Fruit fly (Drosophila melanogaster) whole organism, embryonic: ENCODE data around the gene CG17105.
A peak's percentile ranks its signal among the peaks of the same experiment; 100 is the strongest.

Experiments used
- ATbp ChIP-seq: fragments of 200-800 bp; sonication (Bioruptor generic); optimal IDR thresholded peaks from 2 replicates; lab custom pipeline; 2017; ENCODE audit warnings: missing biosample characterization, mild to moderate bottlenecking, missing genetic modification characterization, missing genetic modification reagents
- Asciz ChIP-seq: fragments of 200-800 bp; sonication (Bioruptor generic); optimal IDR thresholded peaks from 2 replicates; lab custom pipeline; 2017; ENCODE audit warnings: missing biosample characterization, mild to moderate bottlenecking, missing genetic modification characterization, missing genetic modification reagents
- Awh ChIP-seq: fragments of 200-800 bp; sonication (Bioruptor generic); IDR thresholded peaks from 2 replicates; pipeline ENCODE4, ENCODE4 v1.3.6; 2022; ENCODE audit warnings: missing biosample characterization, missing genetic modification characterization
- CG10462 ChIP-seq: fragments of 200-800 bp; sonication (Bioruptor generic); optimal IDR thresholded peaks from 2 replicates; lab custom pipeline; 2016; ENCODE audit warnings: missing biosample characterization, missing genetic modification characterization
- CG18262 ChIP-seq: fragments of 200-800 bp; optimal IDR thresholded peaks from 3 replicates; lab custom pipeline; 2019; ENCODE audit warnings: missing biosample characterization, mild to moderate bottlenecking, missing genetic modification characterization, moderate library complexity
- CG30020 ChIP-seq: fragments of 200-800 bp; optimal IDR thresholded peaks from 2 replicates; lab custom pipeline; 2019; ENCODE audit warnings: missing biosample characterization, mild to moderate bottlenecking, missing genetic modification characterization, moderate library complexity
- CG3726 ChIP-seq: fragments of 200-800 bp; sonication (Bioruptor generic); IDR thresholded peaks from 3 replicates; pipeline ENCODE4, ENCODE4 v1.3.6; 2022; ENCODE audit warnings: missing biosample characterization, missing genetic modification characterization
- CG6813 ChIP-seq: fragments of 200-800 bp; sonication (Bioruptor generic); optimal IDR thresholded peaks from 2 replicates; lab custom pipeline; 2017; ENCODE audit warnings: missing biosample characterization, missing genetic modification characterization, mild to moderate bottlenecking, moderate library complexity, missing genetic modification reagents
- CG7556 ChIP-seq: fragments of 200-800 bp; sonication (Bioruptor generic); optimal IDR thresholded peaks from 2 replicates; lab custom pipeline; 2017; ENCODE audit warnings: missing biosample characterization, mild to moderate bottlenecking, missing genetic modification characterization
- CG7928 ChIP-seq: fragments of 200-800 bp; sonication (Bioruptor generic); optimal IDR thresholded peaks from 2 replicates; lab custom pipeline; 2017; ENCODE audit warnings: missing biosample characterization, mild to moderate bottlenecking, missing genetic modification characterization
- CG8388 ChIP-seq: fragments of 200-800 bp; sonication (Bioruptor generic); optimal IDR thresholded peaks from 2 replicates; lab custom pipeline; 2019; ENCODE audit warnings: missing biosample characterization, mild to moderate bottlenecking, missing genetic modification characterization, moderate library complexity
- CoRest ChIP-seq: fragments of 200-800 bp; sonication (Bioruptor generic); optimal IDR thresholded peaks from 3 replicates; lab custom pipeline; 2018; ENCODE audit warnings: missing biosample characterization, mild to moderate bottlenecking, missing genetic modification characterization, moderate library complexity
- ERR ChIP-seq: fragments of 200-800 bp; sonication (Bioruptor generic); optimal IDR thresholded peaks from 2 replicates; lab custom pipeline; 2016; ENCODE audit warnings: missing biosample characterization, missing genetic modification characterization
- Ets97D ChIP-seq: fragments of 200-800 bp; sonication (Bioruptor generic); optimal IDR thresholded peaks from 3 replicates; lab custom pipeline; 2016; ENCODE audit warnings: missing biosample characterization, missing genetic modification characterization
- Lpt ChIP-seq: fragments of >200 bp; optimal IDR thresholded peaks from 2 replicates; lab custom pipeline; 2018; ENCODE audit warnings: missing biosample characterization, missing genetic modification characterization
- Mrtf ChIP-seq: fragments of 200-800 bp; sonication (Bioruptor generic); IDR thresholded peaks from 3 replicates; pipeline ENCODE4 v1.3.6; 2022; ENCODE audit warnings: missing biosample characterization, missing genetic modification characterization
- NC2β ChIP-seq: fragments of 200-800 bp; sonication (Bioruptor generic); optimal IDR thresholded peaks from 2 replicates; lab custom pipeline; 2016; ENCODE audit warnings: missing biosample characterization, missing genetic modification characterization
- Nf-YA ChIP-seq: fragments of 200-800 bp; sonication (Bioruptor generic); IDR thresholded peaks from 2 replicates; pipeline ENCODE4 v1.3.6; 2022; ENCODE audit warnings: missing biosample characterization, missing genetic modification characterization
- Rfx ChIP-seq: fragments of 200-800 bp; sonication (Bioruptor generic); IDR thresholded peaks from 2 replicates; pipeline ENCODE4 v1.3.6; 2022; ENCODE audit warnings: missing biosample characterization, missing genetic modification characterization
- Sry-δ ChIP-seq: fragments of 200-800 bp; sonication (Bioruptor generic); optimal IDR thresholded peaks from 2 replicates; lab custom pipeline; 2016; ENCODE audit warnings: missing biosample characterization, missing genetic modification characterization
- Stat92E ChIP-seq, 3 experiments: fragments of >200 bp in 2 of 3; fragments of 200-800 bp in 1 of 3; sonication (Bioruptor generic) in 1 of 3; optimal IDR thresholded peaks; 2 replicates each; lab custom pipeline; 2017 to 2019; ENCODE audit warnings: missing biosample characterization in 3 of 3, missing genetic modification characterization in 3 of 3, mild to moderate bottlenecking in 1 of 3, moderate library complexity in 1 of 3
- Xbp1 ChIP-seq: fragments of 200-800 bp; sonication (Bioruptor generic); optimal IDR thresholded peaks from 3 replicates; lab custom pipeline; 2016; ENCODE audit warnings: missing biosample characterization, mild to moderate bottlenecking, missing genetic modification characterization
- ab ChIP-seq: fragments of 200-800 bp; sonication (Bioruptor generic); optimal IDR thresholded peaks from 2 replicates; lab custom pipeline; 2016; ENCODE audit warnings: missing biosample characterization, missing genetic modification characterization
- cato ChIP-seq: fragments of 200-800 bp; sonication (Bioruptor generic); optimal IDR thresholded peaks from 2 replicates; lab custom pipeline; 2016; ENCODE audit warnings: missing biosample characterization, missing genetic modification characterization, borderline replicate concordance
- chn ChIP-seq: fragments of 200-800 bp; sonication (Bioruptor generic); optimal IDR thresholded peaks from 2 replicates; lab custom pipeline; 2016; ENCODE audit warnings: missing biosample characterization, missing genetic modification characterization
- dimm ChIP-seq: fragments of 200-800 bp; sonication (Bioruptor generic); IDR thresholded peaks from 2 replicates; pipeline ENCODE4 v1.3.6; 2022; ENCODE audit warnings: missing biosample characterization, missing genetic modification characterization
- eyg ChIP-seq: fragments of 200-800 bp; sonication (Bioruptor generic); optimal IDR thresholded peaks from 3 replicates; lab custom pipeline; 2016; ENCODE audit warnings: missing biosample characterization, missing genetic modification characterization
- fd102C ChIP-seq: fragments of 200-800 bp; sonication (Bioruptor generic); optimal IDR thresholded peaks from 2 replicates; lab custom pipeline; 2018; ENCODE audit warnings: missing biosample characterization, mild to moderate bottlenecking, missing genetic modification characterization, moderate library complexity
- fd64A ChIP-seq: fragments of 200-800 bp; sonication (Bioruptor generic); optimal IDR thresholded peaks from 3 replicates; lab custom pipeline; 2018; ENCODE audit warnings: missing biosample characterization, mild to moderate bottlenecking, missing genetic modification characterization
- grau ChIP-seq: fragments of 200-800 bp; optimal IDR thresholded peaks from 3 replicates; lab custom pipeline; 2019; ENCODE audit warnings: missing biosample characterization, mild to moderate bottlenecking, missing genetic modification characterization, moderate library complexity
- grn ChIP-seq: fragments of 200-800 bp; sonication (Bioruptor generic); optimal IDR thresholded peaks from 3 replicates; lab custom pipeline; 2017; ENCODE audit warnings: missing biosample characterization, missing genetic modification characterization
- gsb ChIP-seq: fragments of 200-800 bp; sonication (Bioruptor generic); IDR thresholded peaks from 2 replicates; pipeline ENCODE4 v1.3.6; 2022; ENCODE audit warnings: missing biosample characterization, missing genetic modification characterization
- her ChIP-seq: fragments of 200-800 bp; sonication (Bioruptor generic); optimal IDR thresholded peaks from 2 replicates; lab custom pipeline; 2016; ENCODE audit warnings: missing biosample characterization, missing genetic modification characterization
- inv ChIP-seq: fragments of 200-800 bp; sonication (Bioruptor generic); IDR thresholded peaks from 2 replicates; pipeline ENCODE4 v1.3.6; 2022; ENCODE audit warnings: missing biosample characterization, missing genetic modification characterization; ENCODE audit not compliant: partially characterized antibody
- kay ChIP-seq: fragments of 200-800 bp; sonication (Bioruptor generic); optimal IDR thresholded peaks from 2 replicates; lab custom pipeline; 2016; ENCODE audit warnings: missing biosample characterization, missing genetic modification characterization
- luna ChIP-seq: fragments of 200-800 bp; sonication (Bioruptor generic); optimal IDR thresholded peaks from 2 replicates; lab custom pipeline; 2016; ENCODE audit warnings: missing biosample characterization, missing genetic modification characterization
- nau ChIP-seq: fragments of 200-800 bp; sonication (Bioruptor generic); optimal IDR thresholded peaks from 3 replicates; lab custom pipeline; 2017; ENCODE audit warnings: missing biosample characterization, mild to moderate bottlenecking, missing genetic modification characterization, missing genetic modification reagents
- nerfin-2 ChIP-seq: fragments of 200-800 bp; sonication (Bioruptor generic); IDR thresholded peaks from 2 replicates; pipeline ENCODE4 v1.3.6; 2022; ENCODE audit warnings: missing biosample characterization, missing genetic modification characterization; ENCODE audit not compliant: partially characterized antibody
- nom ChIP-seq: fragments of 200-800 bp; sonication (Bioruptor generic); optimal IDR thresholded peaks from 2 replicates; lab custom pipeline; 2017; ENCODE audit warnings: missing biosample characterization, missing genetic modification characterization, mild to moderate bottlenecking, moderate library complexity, missing genetic modification reagents
- p53 ChIP-seq: fragments of 200-800 bp; sonication (Bioruptor generic); optimal IDR thresholded peaks from 2 replicates; lab custom pipeline; 2016; ENCODE audit warnings: missing biosample characterization, missing genetic modification characterization
- pan ChIP-seq, 4 experiments: fragments of >200 bp in 3 of 4; fragments of 200-800 bp in 1 of 4; sonication (Bioruptor generic) in 1 of 4; optimal IDR thresholded peaks in 3 of 4; IDR thresholded peaks in 1 of 4; 2 replicates each; pipeline versions ENCODE4 v1.3.6 to Lab custom; 2017 to 2022; ENCODE audit warnings: missing biosample characterization in 2 of 4, missing genetic modification characterization in 2 of 4, mixed read lengths in 1 of 4
- pho ChIP-seq: fragments of 200-800 bp; sonication (Bioruptor generic); optimal IDR thresholded peaks from 2 replicates; lab custom pipeline; 2016; ENCODE audit warnings: missing biosample characterization, missing genetic modification characterization
- pita ChIP-seq: fragments of 200-800 bp; sonication (Bioruptor generic); optimal IDR thresholded peaks from 2 replicates; lab custom pipeline; 2017; ENCODE audit warnings: missing biosample characterization, mild to moderate bottlenecking, missing genetic modification characterization
- pnt ChIP-seq: fragments of 200-800 bp; sonication (Bioruptor generic); optimal IDR thresholded peaks from 3 replicates; lab custom pipeline; 2016; ENCODE audit warnings: missing biosample characterization, missing genetic modification characterization
- ro ChIP-seq: fragments of 200-800 bp; sonication (Bioruptor generic); IDR thresholded peaks from 2 replicates; pipeline ENCODE4 v1.3.6; 2022; ENCODE audit warnings: missing biosample characterization, missing genetic modification characterization
- shn ChIP-seq: fragments of 200-800 bp; sonication (Bioruptor generic); optimal IDR thresholded peaks from 3 replicates; lab custom pipeline; 2016; ENCODE audit warnings: missing biosample characterization, missing genetic modification characterization
- slbo ChIP-seq: fragments of 200-800 bp; sonication (Bioruptor generic); IDR thresholded peaks from 2 replicates; pipeline ENCODE4 v1.3.6; 2022; ENCODE audit warnings: missing biosample characterization, missing genetic modification characterization
- slp2 ChIP-seq: fragments of 200-800 bp; sonication (Bioruptor generic); optimal IDR thresholded peaks from 2 replicates; lab custom pipeline; 2016; ENCODE audit warnings: missing biosample characterization, missing genetic modification characterization
- sna ChIP-seq: fragments of 200-800 bp; sonication (Bioruptor generic); IDR thresholded peaks from 2 replicates; pipeline ENCODE4 v1.3.6; 2022; ENCODE audit warnings: missing biosample characterization, missing genetic modification characterization; ENCODE audit not compliant: partially characterized antibody
- sqz ChIP-seq: fragments of 200-800 bp; sonication (Bioruptor generic); optimal IDR thresholded peaks from 3 replicates; lab custom pipeline; 2018; ENCODE audit warnings: missing biosample characterization, mild to moderate bottlenecking, missing genetic modification characterization
- yki ChIP-seq: fragments of >200 bp; optimal IDR thresholded peaks from 3 replicates; lab custom pipeline; 2018

The CG17105 gene

DNA sequence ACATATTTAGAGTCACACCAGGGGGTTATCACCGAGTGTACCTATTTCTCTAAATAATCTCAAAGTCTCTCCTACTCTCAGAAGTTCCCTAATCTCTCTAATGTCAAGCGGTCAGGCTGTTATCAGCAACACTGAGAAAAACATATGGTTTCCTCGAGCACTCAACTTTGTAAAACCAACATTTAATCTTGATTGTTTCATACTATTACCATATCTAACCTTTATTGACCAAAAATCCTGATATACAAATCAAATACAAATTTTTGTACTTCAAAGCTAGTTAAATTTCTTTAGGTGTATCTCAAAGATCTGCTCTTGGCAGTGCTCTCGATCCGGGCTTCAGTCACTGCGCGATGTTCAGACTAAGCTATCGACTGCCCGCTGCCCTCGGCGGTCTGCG, 22.5 kb downstream of the CG17105 start, which contains the start of gene CG6415 (continued):
- peak; percentile 51 for TF ChIP-seq CG10462 (GFP tag; lab: Kevin White, UChicago)
- peak; percentile 52 for TF ChIP-seq slp2 (GFP tag; lab: Kevin White, UChicago)
- TF ChIP-seq nom (GFP tag; lab: Kevin White, UChicago), result no peak
- TF ChIP-seq cato (GFP tag; lab: Kevin White, UChicago), result peak; percentile 4
- peak; percentile 18 for TF ChIP-seq shn (GFP tag; lab: Kevin White, UChicago)
- TF ChIP-seq NC2β (GFP tag; lab: Kevin White, UChicago), result peak; percentile 48
- no peak for TF ChIP-seq CG30020 (tag; lab: Kevin White, UChicago)
- TF ChIP-seq her (GFP tag; lab: Kevin White, UChicago), result peak; percentile 76
- peak; percentile 86 for TF ChIP-seq slbo (GFP tag; lab: Robert Waterston, UW)
- TF ChIP-seq CoRest (tag; lab: Kevin White, UChicago), result peak; percentile 81
- TF ChIP-seq nerfin-2 (GFP tag; lab: Robert Waterston, UW), result no peak
- TF ChIP-seq CG7928 (GFP tag; lab: Kevin White, UChicago), result no peak
- TF ChIP-seq pho, result peak; percentile 54
- no peak for TF ChIP-seq Stat92E (GFP tag; optimal IDR thresholded peaks at IDR 0.05; lab: Kevin White, UChicago)
- TF ChIP-seq grn (GFP tag; lab: Kevin White, UChicago), result peak; percentile 19
- TF ChIP-seq Xbp1 (GFP tag; lab: Kevin White, UChicago), result peak; percentile 76
- no peak for TF ChIP-seq pan (optimal IDR thresholded peaks at IDR 0.05; lab: Kevin White, UChicago)
- peak in 1 of 2 experiments; percentile 78 for TF ChIP-seq pan (GFP tag; optimal IDR thresholded peaks at IDR 0.05 in 1 of 2, IDR thresholded peaks at IDR 0.05 in 1 of 2)
- no peak for TF ChIP-seq Nf-YA (GFP tag; lab: Robert Waterston, UW)
- peak; percentile 42 for TF ChIP-seq Sry-δ
- TF ChIP-seq sna (GFP tag; lab: Robert Waterston, UW), result no peak
- peak; percentile 11 for TF ChIP-seq kay (GFP tag; lab: Kevin White, UChicago)
- peak; percentile 72 for TF ChIP-seq CG8388 (GFP tag; lab: Kevin White, UChicago)
- TF ChIP-seq p53 (GFP tag; lab: Kevin White, UChicago), result no peak
- TF ChIP-seq eyg (GFP tag; lab: Kevin White, UChicago), result peak; percentile 32
- TF ChIP-seq CG18262 (tag; lab: Kevin White, UChicago), result peak; percentile 81
- TF ChIP-seq Lpt (GFP tag; lab: Kevin White, UChicago), result no peak
- TF ChIP-seq gsb (GFP tag; lab: Robert Waterston, UW), result peak; percentile 42; the same call in 1 of the 2 replicates
- peak; percentile 71 for TF ChIP-seq ATbp (GFP tag; lab: Kevin White, UChicago)
- peak; percentile 81 for TF ChIP-seq grau (tag; lab: Kevin White, UChicago)
- TF ChIP-seq fd64A, result peak; percentile 34
- peak; percentile 31 for TF ChIP-seq nau
- TF ChIP-seq pita, result no peak
- TF ChIP-seq Rfx (GFP tag; lab: Robert Waterston, UW), result peak; percentile 81
- TF ChIP-seq Awh (GFP tag; lab: Robert Waterston, UW), result peak; percentile 76
- no peak for TF ChIP-seq luna (GFP tag; lab: Kevin White, UChicago)
- TF ChIP-seq yki, result no peak
- peak; percentile 32 for TF ChIP-seq pnt (GFP tag; lab: Kevin White, UChicago)
- peak; percentile 52 for TF ChIP-seq chn (GFP tag; lab: Kevin White, UChicago)
- peak; percentile 57; the same call in 2 of the 3 replicates for TF ChIP-seq Mrtf (GFP tag; lab: Robert Waterston, UW)
- TF ChIP-seq fd102C (GFP tag; lab: Kevin White, UChicago), result no peak
- peak; percentile 72 for TF ChIP-seq ERR (GFP tag; lab: Kevin White, UChicago)
- TF ChIP-seq CG7556 (GFP tag; lab: Kevin White, UChicago), result peak; percentile 70
- TF ChIP-seq CG6813 (GFP tag; lab: Kevin White, UChicago), result peak; percentile 59
- TF ChIP-seq inv, result no peak
- TF ChIP-seq Ets97D (GFP tag; lab: Kevin White, UChicago), result peak; percentile 30
- TF ChIP-seq dimm (GFP tag; lab: Robert Waterston, UW), result no peak
- TF ChIP-seq ab (GFP tag; lab: Kevin White, UChicago), result no peak
- peak; percentile 44 for TF ChIP-seq Asciz (GFP tag; lab: Kevin White, UChicago)
- no peak for TF ChIP-seq CG3726 (GFP tag; lab: Robert Waterston, UW)
- TF ChIP-seq sqz (GFP tag; lab: Kevin White, UChicago), result peak; percentile 33
- peak; percentile 25; the same call in 1 of the 2 replicates for TF ChIP-seq ro (GFP tag; lab: Robert Waterston, UW)
